Worm (Caenorhabditis elegans) whole organism, late embryonic: ENCODE data around the gene srh-4.

Source experiments
- nhr-11 ChIP-seq: fragments of 150-350 bp; optimal IDR thresholded peaks from 2 replicates; lab custom pipeline; 2014; ENCODE audit warnings: missing biosample characterization, missing genetic modification characterization
- unc-3 ChIP-seq, 2 experiments: fragments of 200-800 bp in 1 of 2; sonication (Bioruptor generic) in 1 of 2; sonication (generic microtip) in 1 of 2; conservative IDR thresholded peaks in 1 of 2; optimal IDR thresholded peaks in 1 of 2; 2 replicates each; pipeline versions ENCODE4 v1.3.6 to Lab custom; 2016 to 2022; ENCODE audit warnings: missing compliant biosample characterization in 2 of 2, missing genetic modification characterization in 2 of 2, missing genetic modification reagents in 1 of 2

ce11 chrV:4046122-4046521 lies 35.9 kb downstream of the srh-4 start, which contains the start of gene phat-7:
- no peak for TF ChIP-seq unc-3 (GFP tag; conservative IDR thresholded peaks at IDR 0.05; lab: Robert Waterston, UW)
- no peak for TF ChIP-seq unc-3 (tag; optimal IDR thresholded peaks at IDR 0.05; lab: Kevin White, UChicago)
- TF ChIP-seq nhr-11 (tag; lab: Kevin White, UChicago): no peak
